Fruit fly (Drosophila melanogaster) S2 (cell line): ENCODE results near the gene ND-B22.

ENCODE experiments used
- CG8478 ChIP-seq: fragments of >200 bp; optimal IDR thresholded peaks from 2 replicates; lab custom pipeline; 2018
- CTCF ChIP-seq, 2 experiments: fragments of >200 bp; optimal IDR thresholded peaks; 2 replicates each; lab custom pipeline; 2018

dm6 chr2L:13331021-13331420 lies 39.9 kb downstream of the ND-B22 start, which contains the start of gene hbt:
- TF ChIP-seq CG8478 (lab: Kevin White, UChicago) = no peak
- no peak for TF ChIP-seq CTCF (optimal IDR thresholded peaks at IDR 0.05; lab: Kevin White, UChicago)
